Fruit fly (Drosophila melanogaster): ENCODE results near the gene Rbcn-3B.

Gene Rbcn-3B

DNA sequence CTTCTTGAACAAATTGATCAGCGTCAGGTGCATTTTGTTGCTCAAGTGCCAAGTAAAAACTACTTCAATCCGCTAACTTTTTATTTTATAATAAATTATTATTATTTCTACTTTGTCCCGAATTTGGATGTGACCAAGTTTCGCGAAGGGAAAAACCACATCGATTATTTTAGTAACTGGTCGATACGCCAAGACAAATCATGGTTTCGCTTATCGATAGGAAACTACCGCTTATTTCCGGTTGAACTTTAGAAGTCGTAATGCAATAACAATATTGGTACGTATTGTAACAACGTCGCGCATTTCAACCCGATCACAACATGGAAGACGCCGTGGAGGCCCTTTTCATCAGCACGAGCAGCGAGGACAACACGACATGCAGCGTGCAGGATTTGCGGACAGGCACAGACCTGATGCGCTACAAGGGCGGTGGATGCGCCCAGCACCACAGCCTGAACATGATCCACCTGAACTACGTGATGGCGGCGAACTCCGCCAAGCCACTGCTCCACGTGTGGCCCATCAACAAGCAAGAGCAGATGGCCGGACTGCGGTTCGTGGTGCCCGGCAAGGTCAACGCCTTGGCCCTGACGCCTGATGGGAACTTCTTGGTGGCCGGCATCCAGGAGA is 31.5 kb upstream of the Rbcn-3B start, which contains the start of the genes CG14817 and CG14805 (continued):
- no peak for TF ChIP-seq CG6808 (GFP tag; optimal IDR thresholded peaks at IDR 0.05)
- peak; percentile 53 for TF ChIP-seq CG1621 (tag; optimal IDR thresholded peaks at IDR 0.05)
- peak; percentile 58 for TF ChIP-seq CG6163 (GFP tag; IDR thresholded peaks at IDR 0.05)
- TF ChIP-seq CG3032 (tag; optimal IDR thresholded peaks at IDR 0.05): peak; percentile 30
- no peak for TF ChIP-seq CG10631 (GFP tag; optimal IDR thresholded peaks at IDR 0.05)
- TF ChIP-seq CG3919 (GFP tag; optimal IDR thresholded peaks at IDR 0.05): no peak
- no peak for TF ChIP-seq CG7368 (GFP tag; optimal IDR thresholded peaks at IDR 0.05)
- TF ChIP-seq CG6854 (GFP tag; optimal IDR thresholded peaks at IDR 0.05): peak; percentile 91
- TF ChIP-seq Lpt (GFP tag; optimal IDR thresholded peaks at IDR 0.05): no peak
- TF ChIP-seq lz (GFP tag; optimal IDR thresholded peaks at IDR 0.05): peak; percentile 48
- peak in 1 of 2 experiments; percentile 44 for TF ChIP-seq salr (GFP tag; optimal IDR thresholded peaks at IDR 0.05)
- TF ChIP-seq topi (GFP tag; optimal IDR thresholded peaks at IDR 0.05): peak; percentile 68
- peak; percentile 61 for TF ChIP-seq CG16779 (tag; optimal IDR thresholded peaks at IDR 0.05)
- peak; percentile 40 for TF ChIP-seq CG6792 (GFP tag; optimal IDR thresholded peaks at IDR 0.05)
- no peak for TF ChIP-seq CG4318 (GFP tag; optimal IDR thresholded peaks at IDR 0.05)
- TF ChIP-seq Hr4 (GFP tag; optimal IDR thresholded peaks at IDR 0.05): no peak
- no peak for TF ChIP-seq Sox15 (GFP tag; optimal IDR thresholded peaks at IDR 0.05)
- peak; percentile 45 for TF ChIP-seq cyc (GFP tag; optimal IDR thresholded peaks at IDR 0.05)
- TF ChIP-seq Eip78C (GFP tag): peak; percentile 88
- TF ChIP-seq CG32006 (GFP tag; optimal IDR thresholded peaks at IDR 0.05): no peak
- TF ChIP-seq dac (GFP tag; optimal IDR thresholded peaks at IDR 0.05): no peak
- peak; percentile 71 for TF ChIP-seq CG34406 (GFP tag; optimal IDR thresholded peaks at IDR 0.05)
- TF ChIP-seq pdm3 (GFP tag; optimal IDR thresholded peaks at IDR 0.05): no peak
- TF ChIP-seq Eip75B (GFP tag; optimal IDR thresholded peaks at IDR 0.05): no peak
- TF ChIP-seq Blimp-1 (GFP tag; optimal IDR thresholded peaks at IDR 0.05): no peak
- TF ChIP-seq OdsH (GFP tag; optimal IDR thresholded peaks at IDR 0.05): no peak
- peak; percentile 68 for TF ChIP-seq dsx (GFP tag; optimal IDR thresholded peaks at IDR 0.05; ENCODE audit: poor library complexity, severe bottlenecking)
- TF ChIP-seq Hr38 (GFP tag; optimal IDR thresholded peaks at IDR 0.05): no peak
- TF ChIP-seq Ets21C (GFP tag; optimal IDR thresholded peaks at IDR 0.05): no peak
- peak; percentile 53 for TF ChIP-seq Sox14 (GFP tag; optimal IDR thresholded peaks at IDR 0.05)
- no peak for TF ChIP-seq Gug (GFP tag; IDR thresholded peaks at IDR 0.05)
- no peak for TF ChIP-seq net (GFP tag; optimal IDR thresholded peaks at IDR 0.05)
- TF ChIP-seq CG15336 (GFP tag; IDR thresholded peaks at IDR 0.05): 0 out of 2 replicates have a peak, but pooled peaks have one; percentile 21
- TF ChIP-seq Met (GFP tag; optimal IDR thresholded peaks at IDR 0.05): no peak
- TF ChIP-seq Sox102F (GFP tag; optimal IDR thresholded peaks at IDR 0.05): no peak
- TF ChIP-seq acj6 (GFP tag; optimal IDR thresholded peaks at IDR 0.05): no peak
- TF ChIP-seq Ets96B (tag; optimal IDR thresholded peaks at IDR 0.05): peak; percentile 5
- TF ChIP-seq CG31627 (GFP tag; optimal IDR thresholded peaks at IDR 0.05): no peak
- TF ChIP-seq ss (GFP tag; optimal IDR thresholded peaks at IDR 0.05): peak; percentile 62 to 82
- TF ChIP-seq esn (GFP tag; optimal IDR thresholded peaks at IDR 0.05): peak; percentile 68
- no peak for TF ChIP-seq vri (GFP tag; optimal IDR thresholded peaks at IDR 0.05)
- TF ChIP-seq Eip93F (GFP tag; optimal IDR thresholded peaks at IDR 0.05): no peak
- no peak for TF ChIP-seq Smox (GFP tag; optimal IDR thresholded peaks at IDR 0.05)
